Fruit fly (Drosophila melanogaster) whole organism, adult: ENCODE measurements around the gene Mgat2.

Source experiments
- CG11617 ChIP-seq: fragments of 200-800 bp; sonication (Bioruptor generic); optimal IDR thresholded peaks from 2 replicates; lab custom pipeline; 2017; ENCODE audit warnings: mild to moderate bottlenecking, missing biosample characterization, missing genetic modification reagents, missing genetic modification characterization
- CG12768 ChIP-seq: fragments of 200-800 bp; sonication (Bioruptor generic); optimal IDR thresholded peaks from 2 replicates; lab custom pipeline; 2017; ENCODE audit warnings: missing biosample characterization, missing genetic modification characterization, mild to moderate bottlenecking, moderate library complexity, missing genetic modification reagents
- CG1620 ChIP-seq: fragments of 200-800 bp; sonication (Bioruptor generic); optimal IDR thresholded peaks from 2 replicates; lab custom pipeline; 2016; ENCODE audit warnings: missing biosample characterization, missing genetic modification characterization
- Hr96 ChIP-seq: fragments of 200-800 bp; sonication (Bioruptor generic); optimal IDR thresholded peaks from 2 replicates; lab custom pipeline; 2016; ENCODE audit warnings: missing biosample characterization, missing genetic modification characterization
- bab1 ChIP-seq: fragments of 200-800 bp; sonication (Bioruptor generic); optimal IDR thresholded peaks from 3 replicates; lab custom pipeline; 2019; ENCODE audit warnings: missing biosample characterization, mild to moderate bottlenecking, missing genetic modification characterization, moderate library complexity
- tj ChIP-seq: fragments of 200-800 bp; sonication (Bioruptor generic); optimal IDR thresholded peaks from 3 replicates; lab custom pipeline; 2017; ENCODE audit warnings: missing biosample characterization, mild to moderate bottlenecking, missing genetic modification characterization, moderate library complexity

DNA sequence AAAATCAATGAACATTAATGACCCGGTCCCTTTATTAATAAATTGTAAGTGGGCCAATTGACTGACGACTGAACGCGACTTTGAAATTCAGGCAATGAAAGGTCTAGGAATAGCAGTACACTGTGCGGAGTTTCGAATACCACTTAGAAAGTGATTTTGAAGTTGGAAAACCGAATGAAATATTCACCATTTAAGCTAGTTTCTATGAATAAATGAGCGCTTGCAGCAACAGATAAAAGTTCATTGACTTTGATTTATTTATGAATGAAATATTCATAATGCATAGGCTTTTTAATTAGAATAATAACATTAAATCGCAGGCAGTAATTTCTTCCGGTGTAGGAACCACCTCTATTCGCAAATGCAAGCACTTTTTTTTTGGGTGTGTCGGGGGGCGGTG is 1.0 kb downstream of the Mgat2 start:
- TF ChIP-seq Hr96, result no peak
- TF ChIP-seq CG1620 (GFP tag; lab: Kevin White, UChicago), result no peak
- TF ChIP-seq tj (GFP tag; lab: Kevin White, UChicago), result peak; percentile 89
- no peak for TF ChIP-seq CG12768 (GFP tag; lab: Kevin White, UChicago)
- peak; percentile 19 for TF ChIP-seq bab1
- TF ChIP-seq CG11617, result no peak
